Worm (Caenorhabditis elegans) whole organism, L2 larva: ENCODE measurements around the gene ugt-7.

Source experiments
- ama-1 ChIP-seq: fragments of 150-350 bp; optimal IDR thresholded peaks from 2 replicates; lab custom pipeline; 2018; ENCODE audit warnings: inconsistent platforms
- dmd-4 ChIP-seq: sonication (generic microtip); optimal IDR thresholded peaks from 2 replicates; lab custom pipeline; 2017; ENCODE audit warnings: missing biosample characterization, missing genetic modification characterization
- egl-27 ChIP-seq: sonication (generic microtip); optimal IDR thresholded peaks from 3 replicates; lab custom pipeline; 2017; ENCODE audit warnings: missing biosample characterization, missing genetic modification reagents, missing genetic modification characterization
- elt-1 ChIP-seq: fragments of 150-350 bp; optimal IDR thresholded peaks from 2 replicates; lab custom pipeline; 2014; ENCODE audit warnings: missing biosample characterization, missing genetic modification characterization
- elt-3 ChIP-seq: sonication (generic microtip); optimal IDR thresholded peaks from 2 replicates; lab custom pipeline; 2017; ENCODE audit warnings: missing biosample characterization, missing genetic modification characterization
- lin-13 ChIP-seq: fragments of 150-350 bp; optimal IDR thresholded peaks from 2 replicates; lab custom pipeline; 2014; ENCODE audit warnings: missing biosample characterization, missing genetic modification reagents, missing genetic modification characterization
- lin-39 ChIP-seq: fragments of 150-350 bp; optimal IDR thresholded peaks from 2 replicates; lab custom pipeline; 2014; ENCODE audit warnings: missing biosample characterization, missing genetic modification reagents, missing genetic modification characterization
- mbf-1 ChIP-seq: sonication (generic microtip); optimal IDR thresholded peaks from 2 replicates; lab custom pipeline; 2017; ENCODE audit warnings: missing biosample characterization, missing genetic modification characterization
- nhr-11 ChIP-seq: fragments of 150-350 bp; optimal IDR thresholded peaks from 2 replicates; lab custom pipeline; 2014; ENCODE audit warnings: missing biosample characterization, missing genetic modification characterization
- nhr-25 ChIP-seq: fragments of 150-350 bp; sonication (generic microtip); optimal IDR thresholded peaks from 3 replicates; lab custom pipeline; 2014; ENCODE audit warnings: missing biosample characterization, missing genetic modification characterization
- nhr-6 ChIP-seq: fragments of 150-350 bp; optimal IDR thresholded peaks from 2 replicates; lab custom pipeline; 2014; ENCODE audit warnings: missing biosample characterization, missing genetic modification characterization
- snpc-4 ChIP-seq: fragments of 150-350 bp; optimal IDR thresholded peaks from 2 replicates; lab custom pipeline; 2014; ENCODE audit warnings: missing biosample characterization, missing genetic modification characterization
- unc-39 ChIP-seq: fragments of 150-350 bp; optimal IDR thresholded peaks from 2 replicates; lab custom pipeline; 2014; ENCODE audit warnings: missing biosample characterization, missing genetic modification characterization
- ztf-11 ChIP-seq: sonication (generic microtip); optimal IDR thresholded peaks from 2 replicates; lab custom pipeline; 2017; ENCODE audit warnings: missing biosample characterization, missing genetic modification characterization

DNA sequence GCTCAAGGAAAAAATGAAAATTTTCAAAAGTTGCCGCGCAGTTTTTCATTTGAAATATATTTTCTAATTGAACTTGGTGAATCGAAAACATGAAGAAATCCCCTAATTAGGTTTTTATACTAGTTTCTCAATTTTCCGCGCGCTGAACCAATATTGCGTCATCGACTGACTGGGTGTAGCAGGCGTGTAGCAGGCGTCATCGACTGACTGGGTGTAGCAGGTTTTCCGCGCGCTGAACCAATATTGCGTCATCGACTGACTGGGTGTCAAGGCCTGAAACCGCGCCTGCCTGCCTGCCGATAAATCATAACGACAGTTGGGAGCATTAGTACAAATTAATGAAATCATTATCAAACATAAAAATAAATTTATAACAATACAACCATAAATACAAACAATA, 23.0 kb upstream of the ugt-7 start:
- TF ChIP-seq unc-39 (no peak), elt-1 (tag; lab: Kevin White, UChicago) (no peak), egl-27 (no peak), nhr-11 (no peak), lin-39 (no peak), dmd-4 (tag; lab: Kevin White, UChicago) (no peak), mbf-1 (no peak), lin-13 (GFP tag; lab: Kevin White, UChicago) (no peak), nhr-25 (tag; lab: Kevin White, UChicago) (no peak), nhr-6 (tag; lab: Kevin White, UChicago) (no peak), ztf-11 (tag; lab: Kevin White, UChicago) (no peak), snpc-4 (tag; lab: Kevin White, UChicago) (no peak), elt-3 (no peak), ama-1 (lab: Kevin White, UChicago) (no peak)
